Fruit fly (Drosophila melanogaster) whole organism, adult: Measurements from ENCODE around the gene Tbca.
A peak's percentile ranks its signal among the peaks of the same experiment; 100 is the strongest.

Experiments used
- CG11617 ChIP-seq: fragments of 200-800 bp; sonication (Bioruptor generic); optimal IDR thresholded peaks from 2 replicates; lab custom pipeline; 2017; ENCODE audit warnings: mild to moderate bottlenecking, missing biosample characterization, missing genetic modification reagents, missing genetic modification characterization
- CG12768 ChIP-seq: fragments of 200-800 bp; sonication (Bioruptor generic); optimal IDR thresholded peaks from 2 replicates; lab custom pipeline; 2017; ENCODE audit warnings: missing biosample characterization, missing genetic modification characterization, mild to moderate bottlenecking, moderate library complexity, missing genetic modification reagents
- CG14711 ChIP-seq: fragments of 200-800 bp; sonication (Bioruptor generic); optimal IDR thresholded peaks from 2 replicates; lab custom pipeline; 2018; ENCODE audit warnings: missing biosample characterization, mild to moderate bottlenecking, missing genetic modification characterization, moderate library complexity
- CG1620 ChIP-seq: fragments of 200-800 bp; sonication (Bioruptor generic); optimal IDR thresholded peaks from 2 replicates; lab custom pipeline; 2016; ENCODE audit warnings: missing biosample characterization, missing genetic modification characterization
- CG33017 ChIP-seq: fragments of 200-800 bp; sonication (Bioruptor generic); optimal IDR thresholded peaks from 2 replicates; lab custom pipeline; 2018; ENCODE audit warnings: missing biosample characterization, mild to moderate bottlenecking, missing genetic modification characterization, moderate library complexity
- CG5204 ChIP-seq: fragments of 200-800 bp; sonication (Bioruptor generic); optimal IDR thresholded peaks from 2 replicates; lab custom pipeline; 2016; ENCODE audit warnings: missing biosample characterization, missing genetic modification characterization
- CG7045 ChIP-seq: fragments of 200-800 bp; sonication (Bioruptor generic); optimal IDR thresholded peaks from 2 replicates; lab custom pipeline; 2017; ENCODE audit warnings: missing biosample characterization, mild to moderate bottlenecking, missing genetic modification characterization
- CG7101 ChIP-seq: fragments of 200-800 bp; sonication (Bioruptor generic); optimal IDR thresholded peaks from 2 replicates; lab custom pipeline; 2018; ENCODE audit warnings: missing biosample characterization, mild to moderate bottlenecking, missing genetic modification characterization, moderate library complexity
- Clk ChIP-seq: fragments of 200-800 bp; sonication (Bioruptor generic); optimal IDR thresholded peaks from 2 replicates; lab custom pipeline; 2017; ENCODE audit warnings: missing biosample characterization, missing genetic modification characterization
- Crg-1 ChIP-seq: fragments of 200-800 bp; sonication (Bioruptor generic); optimal IDR thresholded peaks from 2 replicates; lab custom pipeline; 2016; ENCODE audit warnings: missing biosample characterization, missing genetic modification characterization
- Hr96 ChIP-seq: fragments of 200-800 bp; sonication (Bioruptor generic); optimal IDR thresholded peaks from 2 replicates; lab custom pipeline; 2016; ENCODE audit warnings: missing biosample characterization, missing genetic modification characterization
- Mnt ChIP-seq: fragments of 200-800 bp; sonication (Bioruptor generic); optimal IDR thresholded peaks from 2 replicates; lab custom pipeline; 2016; ENCODE audit warnings: missing biosample characterization, mild to moderate bottlenecking, missing genetic modification characterization
- bab1 ChIP-seq: fragments of 200-800 bp; sonication (Bioruptor generic); optimal IDR thresholded peaks from 3 replicates; lab custom pipeline; 2019; ENCODE audit warnings: missing biosample characterization, mild to moderate bottlenecking, missing genetic modification characterization, moderate library complexity
- cic ChIP-seq: fragments of 200-800 bp; sonication (Bioruptor generic); optimal IDR thresholded peaks from 2 replicates; lab custom pipeline; 2017; ENCODE audit warnings: missing biosample characterization, mild to moderate bottlenecking, missing genetic modification characterization, moderate library complexity
- cnc ChIP-seq, 2 experiments: fragments of >200 bp; optimal IDR thresholded peaks; 2 replicates each; lab custom pipeline; 2017
- kay ChIP-seq: fragments of 200-800 bp; sonication (Bioruptor generic); peaks from one replicate; lab custom pipeline; 2016; ENCODE audit warnings: missing biosample characterization, missing genetic modification characterization, borderline replicate concordance
- ovo ChIP-seq: fragments of 200-800 bp; sonication (Bioruptor generic); optimal IDR thresholded peaks from 2 replicates; lab custom pipeline; 2016; ENCODE audit warnings: missing biosample characterization, missing genetic modification characterization
- pad ChIP-seq: fragments of 200-800 bp; sonication (Bioruptor generic); optimal IDR thresholded peaks from 3 replicates; lab custom pipeline; 2017; ENCODE audit warnings: missing biosample characterization, missing genetic modification characterization, mild to moderate bottlenecking, moderate library complexity, missing genetic modification reagents
- tj ChIP-seq: fragments of 200-800 bp; sonication (Bioruptor generic); optimal IDR thresholded peaks from 3 replicates; lab custom pipeline; 2017; ENCODE audit warnings: missing biosample characterization, mild to moderate bottlenecking, missing genetic modification characterization, moderate library complexity
- toe ChIP-seq: fragments of 200-800 bp; sonication (Bioruptor generic); optimal IDR thresholded peaks from 2 replicates; lab custom pipeline; 2016; ENCODE audit warnings: missing biosample characterization, missing genetic modification characterization

Tbca gene

DNA sequence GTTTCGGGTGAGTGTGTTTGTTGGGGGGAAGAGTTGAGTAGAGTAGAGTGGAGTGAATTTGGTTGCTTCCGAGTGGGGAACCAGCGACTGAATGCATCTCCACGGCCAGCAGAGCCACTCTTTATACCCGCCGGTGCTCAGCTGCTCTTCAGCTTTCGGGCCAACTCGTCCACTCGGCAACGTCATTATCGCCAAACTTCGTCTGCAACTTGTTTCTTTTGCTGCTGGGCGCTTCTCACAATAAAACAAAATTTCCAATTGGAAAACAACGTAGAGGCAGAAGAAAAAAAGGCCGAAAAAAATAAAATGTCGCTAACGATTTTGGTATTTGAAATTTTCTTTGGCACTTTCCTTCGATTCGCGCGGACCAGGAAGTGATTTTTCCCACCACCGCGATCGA lies 21.4 kb downstream of the Tbca start, which contains the start of gene CG2150:
TSS of gene CG2150 (minus strand) at position 101 of the 400 bp plus-strand sequence.
- no peak for TF ChIP-seq CG12768
- TF ChIP-seq CG1620 (GFP tag; lab: Kevin White, UChicago) = no peak
- TF ChIP-seq toe (GFP tag; lab: Kevin White, UChicago) = no peak

DNA sequence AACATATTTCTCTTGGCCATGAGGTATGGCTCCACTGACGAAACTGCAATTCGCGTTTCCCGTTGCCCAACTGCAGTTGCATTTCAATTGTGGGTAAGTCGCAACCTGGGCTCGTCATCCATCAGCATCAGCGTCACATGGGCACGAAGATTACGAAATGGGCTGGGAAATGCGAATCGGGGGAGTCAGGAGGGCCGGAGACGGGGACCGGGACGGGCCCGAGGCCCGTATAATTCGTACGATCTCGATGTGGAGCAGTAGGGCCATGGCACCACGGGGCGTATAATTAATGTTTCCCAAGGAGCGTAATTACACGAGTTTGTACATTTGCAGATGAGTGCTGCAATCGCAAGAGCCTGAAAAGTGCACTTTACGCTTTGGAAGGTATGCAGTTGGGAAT lies 21.9 kb downstream of the Tbca start:
- TF ChIP-seq Clk = no peak
- no peak for TF ChIP-seq CG1620 (GFP tag; lab: Kevin White, UChicago)
- TF ChIP-seq ovo = no peak
- no peak for TF ChIP-seq CG5204 (GFP tag; lab: Kevin White, UChicago)
- TF ChIP-seq CG7101 = no peak
- no peak for TF ChIP-seq bab1 (GFP tag; lab: Kevin White, UChicago)
- TF ChIP-seq toe (GFP tag; lab: Kevin White, UChicago) = no peak
- TF ChIP-seq pad (GFP tag; lab: Kevin White, UChicago) = no peak
- no peak for TF ChIP-seq CG11617
- TF ChIP-seq CG12768 = no peak
- no peak for TF ChIP-seq cnc (optimal IDR thresholded peaks at IDR 0.05; lab: Kevin White, UChicago)
- TF ChIP-seq cic = no peak
- TF ChIP-seq CG14711 (tag; lab: Kevin White, UChicago) = no peak
- no peak for TF ChIP-seq kay (GFP tag; lab: Kevin White, UChicago)
- no peak for TF ChIP-seq Mnt (GFP tag; lab: Kevin White, UChicago)

DNA sequence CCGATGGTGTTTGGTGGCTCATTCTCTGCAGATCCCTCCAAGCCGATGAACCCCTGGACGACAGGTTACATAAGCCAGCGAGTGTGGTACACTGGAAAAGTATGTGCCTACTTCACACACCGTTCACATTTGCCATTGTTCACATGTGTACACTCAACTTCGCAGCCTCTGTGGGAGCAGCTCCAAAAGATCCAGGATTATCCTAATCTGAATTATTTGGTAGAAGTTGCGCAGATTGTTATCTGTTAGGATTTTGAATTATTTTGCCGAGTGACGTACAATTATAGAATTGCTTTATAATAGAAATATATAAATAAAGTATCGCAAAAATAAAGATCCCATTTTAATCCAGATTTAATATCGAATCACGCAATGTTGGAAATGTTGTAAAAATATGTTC lies 24.2 kb downstream of the Tbca start:
- TF ChIP-seq Mnt (GFP tag; lab: Kevin White, UChicago) (no peak), CG12768 (no peak), Crg-1 (no peak), CG33017 (tag; lab: Kevin White, UChicago) (no peak), Hr96 (GFP tag; lab: Kevin White, UChicago) (no peak), CG7045 (GFP tag; lab: Kevin White, UChicago) (no peak), CG5204 (GFP tag; lab: Kevin White, UChicago) (no peak), pad (GFP tag; lab: Kevin White, UChicago) (no peak), tj (GFP tag; lab: Kevin White, UChicago) (no peak), cnc (optimal IDR thresholded peaks at IDR 0.05; lab: Kevin White, UChicago) (no peak), CG1620 (GFP tag; lab: Kevin White, UChicago) (no peak), cic (no peak), bab1 (GFP tag; lab: Kevin White, UChicago) (no peak), CG7101 (no peak), ovo (no peak), Clk (no peak), CG11617 (no peak), CG14711 (tag; lab: Kevin White, UChicago) (no peak), toe (GFP tag; lab: Kevin White, UChicago) (no peak)

DNA sequence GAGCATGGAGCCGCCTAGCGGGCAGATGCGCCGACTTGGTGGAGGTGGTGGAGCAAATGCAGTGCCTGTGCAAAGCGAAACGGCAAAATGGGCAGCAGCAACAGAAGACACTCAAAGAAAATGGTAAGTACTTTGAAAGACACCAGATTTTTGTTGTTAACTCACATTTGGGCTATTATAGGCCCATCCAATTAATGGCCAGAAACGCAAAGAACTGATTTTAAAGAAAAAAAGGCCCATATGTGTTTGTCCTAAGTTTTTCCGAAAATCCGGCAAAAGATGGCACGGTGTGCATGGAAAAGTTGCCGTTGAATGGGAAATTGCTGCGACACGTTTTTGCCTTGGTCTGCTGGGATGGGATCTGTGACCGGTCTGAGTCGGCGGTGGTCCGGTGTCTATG lies 24.9 kb downstream of the Tbca start:
- TF ChIP-seq toe (GFP tag; lab: Kevin White, UChicago) = no peak
- TF ChIP-seq bab1 (GFP tag; lab: Kevin White, UChicago) = no peak
- no peak for TF ChIP-seq CG5204 (GFP tag; lab: Kevin White, UChicago)
- TF ChIP-seq Crg-1 = no peak
- TF ChIP-seq cnc (optimal IDR thresholded peaks at IDR 0.05; lab: Kevin White, UChicago) = no peak
- no peak for TF ChIP-seq CG11617
- TF ChIP-seq ovo = no peak
- TF ChIP-seq pad (GFP tag; lab: Kevin White, UChicago) = no peak
- TF ChIP-seq CG1620 (GFP tag; lab: Kevin White, UChicago) = no peak
- TF ChIP-seq CG12768 = no peak
- TF ChIP-seq tj (GFP tag; lab: Kevin White, UChicago) = no peak
- TF ChIP-seq CG14711 (tag; lab: Kevin White, UChicago) = no peak
- TF ChIP-seq Mnt (GFP tag; lab: Kevin White, UChicago) = no peak
- TF ChIP-seq CG33017 (tag; lab: Kevin White, UChicago) = no peak

DNA sequence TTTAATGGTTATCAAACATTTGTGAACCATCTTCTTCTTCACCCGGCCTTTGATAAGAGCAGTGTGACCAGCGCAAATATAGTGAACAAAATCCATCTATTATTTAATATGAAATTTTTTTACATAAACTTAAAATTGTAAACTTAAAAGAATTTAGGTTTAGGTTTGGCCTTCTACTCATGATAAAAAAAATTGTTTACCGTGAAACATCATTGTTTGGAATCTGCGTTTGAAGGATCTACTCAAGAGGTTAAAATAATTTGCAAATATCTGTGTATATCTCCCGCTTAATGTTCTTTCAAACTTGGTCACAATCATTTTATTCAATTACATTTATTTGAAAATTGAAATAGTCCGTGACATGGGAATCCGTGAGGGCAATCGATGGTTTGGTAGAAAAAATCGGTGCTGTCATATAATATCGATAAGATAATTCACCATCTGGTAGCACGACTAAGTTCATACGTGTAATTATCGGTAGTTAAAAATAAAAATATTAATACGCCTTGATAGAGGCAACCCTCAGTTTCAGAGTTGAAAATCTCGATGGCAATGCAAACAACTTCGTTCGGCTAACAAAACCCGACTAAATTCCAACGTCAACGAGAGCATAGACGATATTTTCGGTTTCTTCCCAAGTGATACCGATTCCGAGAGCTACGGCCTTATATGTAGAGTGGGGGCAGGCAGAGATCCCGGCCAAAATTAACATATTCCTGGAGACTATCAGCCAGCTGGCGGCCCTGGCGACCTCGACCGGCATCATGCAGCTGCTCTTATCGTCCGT lies 28.7 kb downstream of the Tbca start, which contains the start of the genes betaGlu and sip3:
TSS of gene betaGlu (minus strand) at position 59 of the 787 bp plus-strand sequence.
TSS of gene sip3 (plus strand) at position 430 of the 787 bp plus-strand sequence.
- TF ChIP-seq CG14711 (tag; lab: Kevin White, UChicago) = no peak
- no peak for TF ChIP-seq cnc (optimal IDR thresholded peaks at IDR 0.05; lab: Kevin White, UChicago)
- peak; percentile 7 for TF ChIP-seq CG1620 (GFP tag; lab: Kevin White, UChicago)
- TF ChIP-seq Clk = no peak
- TF ChIP-seq CG7045 (GFP tag; lab: Kevin White, UChicago) = no peak
- no peak for TF ChIP-seq cic
- TF ChIP-seq Mnt (GFP tag; lab: Kevin White, UChicago) = no peak
- TF ChIP-seq CG11617 = peak; percentile 31
- TF ChIP-seq toe (GFP tag; lab: Kevin White, UChicago) = peak; percentile 61
- no peak for TF ChIP-seq tj (GFP tag; lab: Kevin White, UChicago)
- no peak for TF ChIP-seq CG33017 (tag; lab: Kevin White, UChicago)
- no peak for TF ChIP-seq CG7101
- TF ChIP-seq Crg-1 = no peak
- no peak for TF ChIP-seq CG12768
- TF ChIP-seq bab1 (GFP tag; lab: Kevin White, UChicago) = peak; percentile 32
- no peak for TF ChIP-seq CG5204 (GFP tag; lab: Kevin White, UChicago)
- TF ChIP-seq ovo = no peak
- peak; percentile 96 for TF ChIP-seq kay (GFP tag; lab: Kevin White, UChicago)
- TF ChIP-seq pad (GFP tag; lab: Kevin White, UChicago) = peak; percentile 7
- no peak for TF ChIP-seq Hr96 (GFP tag; lab: Kevin White, UChicago)
